Worm (Caenorhabditis elegans): ENCODE results near the gene F25B3.5.

DNA sequence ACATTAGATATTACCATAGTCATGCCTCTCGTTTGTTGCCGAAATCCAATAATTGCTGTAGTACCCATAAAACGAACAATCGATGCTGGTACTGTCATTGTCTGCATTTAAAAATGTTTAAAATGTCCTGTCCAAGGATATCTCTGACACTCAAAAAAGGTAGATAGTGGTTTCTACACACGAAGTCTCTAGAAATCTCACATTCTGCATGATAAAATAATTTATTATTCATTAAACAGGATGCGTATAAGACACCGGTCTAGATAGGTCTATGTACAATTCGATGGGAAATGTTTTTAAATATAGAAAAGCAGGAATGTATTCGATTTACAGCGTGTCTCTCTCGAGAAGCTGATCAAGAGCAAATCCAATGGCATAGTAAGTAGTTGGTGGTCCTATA lies 30.5 kb downstream of the F25B3.5 start, which contains the start of gene C50F4.12:
- TF ChIP-seq ccch-3 (GFP tag; optimal IDR thresholded peaks at IDR 0.05) (no peak), let-526 (GFP tag; IDR thresholded peaks at IDR 0.05) (no peak), somi-1 (GFP tag; optimal IDR thresholded peaks at IDR 0.05) (no peak), nfya-2 (GFP tag; IDR thresholded peaks at IDR 0.05) (no peak), ztf-25 (GFP tag; IDR thresholded peaks at IDR 0.05) (no peak), lsl-1 (GFP tag; optimal IDR thresholded peaks at IDR 0.05) (no peak), die-1 (tag; optimal IDR thresholded peaks at IDR 0.05) (no peak), ztf-22 (GFP tag; optimal IDR thresholded peaks at IDR 0.05) (no peak), hmg-20 (GFP tag; IDR thresholded peaks at IDR 0.05) (no peak), snpc-4 (GFP tag; optimal IDR thresholded peaks at IDR 0.05) (no peak), snpc-4 (tag; optimal IDR thresholded peaks at IDR 0.05) (no peak), snpc-1.1 (tag; optimal IDR thresholded peaks at IDR 0.05; ENCODE audit: insufficient read depth) (no peak), ceh-27 (GFP tag; optimal IDR thresholded peaks at IDR 0.05) (no peak), atf-7 (tag; optimal IDR thresholded peaks at IDR 0.05) (no peak), unc-62 (GFP tag; optimal IDR thresholded peaks at IDR 0.05) (no peak)
